Worm (Caenorhabditis elegans) whole organism, L1 larva: ENCODE data around the gene F02H6.6.

Experiments
- C16A3.4 ChIP-seq: fragments of 150-350 bp; optimal IDR thresholded peaks from 2 replicates; lab custom pipeline; 2014; ENCODE audit warnings: missing biosample characterization, missing genetic modification characterization
- C34B4.2 ChIP-seq: sonication (generic microtip); optimal IDR thresholded peaks from 2 replicates; lab custom pipeline; 2017; ENCODE audit warnings: mild to moderate bottlenecking, missing genetic modification characterization, missing compliant biosample characterization
- aha-1 ChIP-seq: fragments of 150-350 bp; optimal IDR thresholded peaks from 2 replicates; lab custom pipeline; 2014; ENCODE audit warnings: missing biosample characterization, missing genetic modification characterization
- blmp-1 ChIP-seq: fragments of 150-350 bp; optimal IDR thresholded peaks from 2 replicates; lab custom pipeline; 2014; ENCODE audit warnings: missing biosample characterization, missing genetic modification characterization
- ceh-63 ChIP-seq: fragments of 200-800 bp; sonication (Bioruptor generic); optimal IDR thresholded peaks from 2 replicates; lab custom pipeline; 2018; ENCODE audit warnings: mild to moderate bottlenecking, missing genetic modification characterization, missing compliant biosample characterization
- ceh-82 ChIP-seq, 3 experiments: fragments of 150-350 bp in 1 of 3; sonication (generic microtip) in 2 of 3; optimal IDR thresholded peaks; 2 replicates each; lab custom pipeline; 2014 to 2017; ENCODE audit warnings: missing biosample characterization in 3 of 3, missing genetic modification characterization in 3 of 3
- ceh-90 ChIP-seq: sonication (generic microtip); optimal IDR thresholded peaks from 2 replicates; lab custom pipeline; 2016; ENCODE audit warnings: missing genetic modification characterization, missing compliant biosample characterization
- dpl-1 ChIP-seq, 3 experiments: fragments of 150-350 bp in 2 of 3; sonication (generic microtip) in 1 of 3; optimal IDR thresholded peaks; 2 replicates each; lab custom pipeline; 2014 to 2017; ENCODE audit warnings: missing biosample characterization in 3 of 3, missing genetic modification characterization in 3 of 3, missing genetic modification reagents in 3 of 3
- efl-1 ChIP-seq, 4 experiments: fragments of 150-350 bp; optimal IDR thresholded peaks in 3 of 4; peaks in 1 of 4; 1 replicate in 1 of 4; 2 replicates in 3 of 4; lab custom pipeline; 2014; ENCODE audit warnings: missing biosample characterization in 2 of 4, missing genetic modification characterization in 2 of 4, missing genetic modification reagents in 2 of 4
- egl-27 ChIP-seq, 2 experiments: fragments of 150-350 bp in 1 of 2; sonication (generic microtip); optimal IDR thresholded peaks; 3 replicates each; lab custom pipeline; 2017 to 2018; ENCODE audit warnings: missing biosample characterization in 2 of 2, missing genetic modification characterization in 2 of 2, missing genetic modification reagents in 2 of 2
- fkh-10 ChIP-seq: sonication (generic microtip); optimal IDR thresholded peaks from 2 replicates; lab custom pipeline; 2017; ENCODE audit warnings: missing biosample characterization, missing genetic modification reagents, missing genetic modification characterization
- fkh-8 ChIP-seq: sonication (generic microtip); optimal IDR thresholded peaks from 2 replicates; lab custom pipeline; 2016; ENCODE audit warnings: mild to moderate bottlenecking, missing genetic modification characterization, missing compliant biosample characterization
- fos-1 ChIP-seq: fragments of 150-350 bp; optimal IDR thresholded peaks from 2 replicates; lab custom pipeline; 2014; ENCODE audit warnings: missing biosample characterization, missing genetic modification characterization
- grh-1 ChIP-seq: fragments of 200-800 bp; sonication (Bioruptor generic); IDR thresholded peaks from 2 replicates; pipeline ENCODE4 v1.3.6; 2022; ENCODE audit warnings: missing genetic modification reagents, missing genetic modification characterization, missing compliant biosample characterization
- isw-1 ChIP-seq: fragments of 200-800 bp; sonication (Bioruptor generic); IDR thresholded peaks from 2 replicates; pipeline ENCODE4 v1.3.6; 2022; ENCODE audit warnings: missing genetic modification characterization, missing compliant biosample characterization
- lin-15B ChIP-seq: fragments of 150-350 bp; sonication (generic microtip); optimal IDR thresholded peaks from 3 replicates; lab custom pipeline; 2014; ENCODE audit warnings: missing biosample characterization, missing genetic modification characterization
- lin-39 ChIP-seq: fragments of 150-350 bp; optimal IDR thresholded peaks from 2 replicates; lab custom pipeline; 2014; ENCODE audit warnings: missing biosample characterization, missing genetic modification reagents, missing genetic modification characterization
- lir-3 ChIP-seq: sonication (generic microtip); optimal IDR thresholded peaks from 2 replicates; lab custom pipeline; 2016; ENCODE audit warnings: mild to moderate bottlenecking, missing genetic modification characterization, moderate library complexity, missing compliant biosample characterization; ENCODE audit not compliant: poor library complexity
- mab-9 ChIP-seq: fragments of 200-800 bp; sonication (Bioruptor generic); IDR thresholded peaks from 2 replicates; pipeline ENCODE4 v1.3.6; 2022; ENCODE audit warnings: missing genetic modification reagents, missing genetic modification characterization, missing compliant biosample characterization
- mef-2 ChIP-seq: fragments of 150-350 bp; optimal IDR thresholded peaks from 2 replicates; lab custom pipeline; 2014; ENCODE audit warnings: missing biosample characterization, missing genetic modification characterization
- mep-1 ChIP-seq: fragments of 150-350 bp; optimal IDR thresholded peaks from 2 replicates; lab custom pipeline; 2014; ENCODE audit warnings: missing biosample characterization, missing genetic modification characterization
- nhr-11 ChIP-seq: fragments of 150-350 bp; optimal IDR thresholded peaks from 2 replicates; lab custom pipeline; 2014; ENCODE audit warnings: missing biosample characterization, missing genetic modification characterization
- nhr-12 ChIP-seq: sonication (generic microtip); optimal IDR thresholded peaks from 2 replicates; lab custom pipeline; 2017; ENCODE audit warnings: missing biosample characterization, missing genetic modification characterization
- nhr-19 ChIP-seq: fragments of 200-800 bp; sonication (Bioruptor generic); conservative IDR thresholded peaks from 2 replicates; pipeline ENCODE4 v1.3.6; 2022; ENCODE audit warnings: missing genetic modification characterization, missing compliant biosample characterization
- nhr-28 ChIP-seq: fragments of 150-350 bp; optimal IDR thresholded peaks from 2 replicates; lab custom pipeline; 2014; ENCODE audit warnings: missing biosample characterization, missing genetic modification characterization
- nhr-47 ChIP-seq: sonication (generic microtip); optimal IDR thresholded peaks from 2 replicates; lab custom pipeline; 2016; ENCODE audit warnings: mild to moderate bottlenecking, missing genetic modification characterization, moderate library complexity, missing compliant biosample characterization
- nhr-71 ChIP-seq: sonication (generic microtip); optimal IDR thresholded peaks from 2 replicates; lab custom pipeline; 2016; ENCODE audit warnings: mild to moderate bottlenecking, missing genetic modification characterization, moderate library complexity, missing compliant biosample characterization
- nhr-85 ChIP-seq: sonication (generic microtip); peaks from one replicate; lab custom pipeline; 2016; ENCODE audit warnings: missing genetic modification characterization, inconsistent platforms, missing compliant biosample characterization
- nhr-90 ChIP-seq: sonication (generic microtip); optimal IDR thresholded peaks from 2 replicates; lab custom pipeline; 2016; ENCODE audit warnings: mild to moderate bottlenecking, missing genetic modification characterization, missing compliant biosample characterization; ENCODE audit not compliant: poor library complexity
- skn-1 ChIP-seq: fragments of 150-350 bp; optimal IDR thresholded peaks from 2 replicates; lab custom pipeline; 2014; ENCODE audit warnings: missing biosample characterization, missing genetic modification characterization
- snu-23 ChIP-seq: sonication (generic microtip); optimal IDR thresholded peaks from 2 replicates; lab custom pipeline; 2016; ENCODE audit warnings: missing genetic modification characterization, missing compliant biosample characterization
- sox-4 ChIP-seq: sonication (generic microtip); optimal IDR thresholded peaks from 2 replicates; lab custom pipeline; 2016; ENCODE audit warnings: missing genetic modification characterization, missing compliant biosample characterization
- sup-37 ChIP-seq: fragments of 200-800 bp; sonication (Bioruptor generic); optimal IDR thresholded peaks from 2 replicates; lab custom pipeline; 2018; ENCODE audit warnings: mild to moderate bottlenecking, missing genetic modification characterization, missing compliant biosample characterization
- swsn-7 ChIP-seq: sonication (generic microtip); optimal IDR thresholded peaks from 2 replicates; lab custom pipeline; 2016; ENCODE audit warnings: missing genetic modification characterization, missing compliant biosample characterization
- tbx-2 ChIP-seq: sonication (generic microtip); optimal IDR thresholded peaks from 2 replicates; lab custom pipeline; 2016; ENCODE audit warnings: missing genetic modification characterization, missing compliant biosample characterization
- tlp-1 ChIP-seq: fragments of 150-350 bp; optimal IDR thresholded peaks from 2 replicates; lab custom pipeline; 2014; ENCODE audit warnings: missing biosample characterization, missing genetic modification characterization
- unc-130 ChIP-seq: fragments of 150-350 bp; optimal IDR thresholded peaks from 2 replicates; lab custom pipeline; 2017; ENCODE audit warnings: missing biosample characterization, missing genetic modification characterization, inconsistent platforms
- unc-86 ChIP-seq: sonication (generic microtip); optimal IDR thresholded peaks from 2 replicates; lab custom pipeline; 2016; ENCODE audit warnings: missing genetic modification characterization, missing compliant biosample characterization

F02H6.6 gene

DNA sequence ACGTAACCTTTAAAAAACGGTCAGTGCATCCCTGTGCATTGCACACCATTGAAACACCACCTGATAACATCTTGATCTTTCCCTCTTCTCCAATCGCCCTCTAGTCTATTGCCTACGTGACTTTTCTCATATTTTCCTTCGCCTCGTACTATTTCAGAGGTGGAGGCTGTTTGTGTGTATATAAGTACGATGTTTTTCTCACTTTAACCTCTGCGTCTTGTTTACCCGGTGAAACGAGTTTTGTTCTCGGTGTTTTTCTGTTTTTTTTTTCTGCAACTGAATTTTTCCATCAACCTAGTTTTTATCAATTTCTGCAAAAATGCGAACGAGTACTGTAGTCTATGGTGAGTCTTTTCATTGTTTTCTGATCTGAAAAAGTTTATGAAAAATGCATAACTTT lies 11.0 kb downstream of the F02H6.6 start, which contains the start of gene sqrd-1 (continued):
- TF ChIP-seq lir-3 (tag; lab: Kevin White, UChicago) (no peak), nhr-47 (tag; lab: Kevin White, UChicago) (no peak), fkh-8 (tag; lab: Kevin White, UChicago) (no peak), nhr-90 (peak; percentile 9), swsn-7 (tag; lab: Kevin White, UChicago) (no peak), ceh-90 (tag; lab: Kevin White, UChicago) (no peak), nhr-85 (tag; lab: Kevin White, UChicago) (peak; percentile 82), ceh-63 (no peak), sup-37 (GFP tag; lab: Kevin White, UChicago) (no peak), lin-15B (tag; lab: Kevin White, UChicago) (no peak), tlp-1 (tag; lab: Kevin White, UChicago) (no peak), fos-1 (tag; lab: Kevin White, UChicago) (no peak), aha-1 (peak; percentile 99), nhr-19 (GFP tag; lab: Robert Waterston, UW) (peak; percentile 42; the same call in 1 of the 2 replicates), C34B4.2 (tag; lab: Kevin White, UChicago) (no peak), nhr-28 (tag; lab: Kevin White, UChicago) (no peak), lin-39 (no peak), mab-9 (GFP tag; lab: Robert Waterston, UW) (no peak), C16A3.4 (no peak)

DNA sequence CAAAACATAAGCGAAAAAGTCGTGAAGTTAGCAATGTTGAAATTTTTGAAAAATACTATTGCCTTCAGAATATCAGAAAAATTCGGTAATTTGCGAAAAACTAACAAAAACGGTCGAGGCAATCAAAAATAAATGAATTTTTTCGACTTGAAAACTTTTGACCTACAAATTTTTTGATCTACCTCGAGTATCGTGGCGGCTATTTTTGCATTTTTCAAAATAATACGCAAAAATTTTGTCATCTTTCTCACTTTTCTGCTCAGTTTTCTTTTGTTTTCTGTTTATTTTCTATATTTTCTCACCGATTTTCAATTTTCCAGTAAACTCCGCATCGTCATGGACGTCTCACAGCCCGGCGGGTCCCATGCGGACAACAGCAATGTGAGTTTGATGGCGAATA lies 14.9 kb downstream of the F02H6.6 start:
- TF ChIP-seq unc-130 (tag; lab: Kevin White, UChicago) (no peak), swsn-7 (tag; lab: Kevin White, UChicago) (no peak), efl-1 (optimal IDR thresholded peaks at IDR 0.05; lab: Kevin White, UChicago) (no peak), efl-1 (GFP tag; optimal IDR thresholded peaks at IDR 0.05 in 1 of 2; lab: Kevin White, UChicago) (no peak), sox-4 (tag; lab: Kevin White, UChicago) (no peak)

DNA sequence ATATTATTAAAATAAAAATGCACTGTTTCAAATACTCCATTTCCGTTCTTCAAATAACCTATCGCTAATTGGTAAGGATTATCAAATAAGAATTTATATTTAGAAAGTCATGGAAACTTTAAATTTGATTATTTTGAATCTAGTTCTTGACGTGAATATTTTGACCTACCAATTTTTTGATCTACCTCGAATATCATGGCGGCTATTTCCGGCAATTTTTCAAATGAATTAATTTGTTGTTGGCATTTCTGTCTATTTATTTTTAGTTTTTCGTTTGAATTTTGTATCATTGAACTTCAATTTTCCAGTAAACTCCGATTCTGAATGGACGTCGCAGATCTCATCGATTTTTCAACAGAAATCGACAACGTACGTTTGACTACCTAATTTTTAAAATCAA lies 27.5 kb downstream of the F02H6.6 start, which contains the start of gene F02H6.3:
TSS of gene F02H6.3 (plus strand) at position 266 of the 400 bp plus-strand sequence.
- no peak for TF ChIP-seq grh-1
- no peak for TF ChIP-seq nhr-11 (tag; lab: Kevin White, UChicago)
- TF ChIP-seq dpl-1 (GFP tag; optimal IDR thresholded peaks at IDR 0.05; lab: Kevin White, UChicago): no peak
- TF ChIP-seq egl-27 (tag; optimal IDR thresholded peaks at IDR 0.05; lab: Kevin White, UChicago): no peak
- no peak for TF ChIP-seq mep-1 (tag; lab: Kevin White, UChicago)
- TF ChIP-seq ceh-90 (tag; lab: Kevin White, UChicago): no peak
- no peak for TF ChIP-seq unc-86 (tag; lab: Kevin White, UChicago)
- TF ChIP-seq snu-23 (GFP tag; lab: Kevin White, UChicago): no peak
- TF ChIP-seq isw-1 (GFP tag; lab: Robert Waterston, UW): no peak
- TF ChIP-seq nhr-12: no peak
- no peak for TF ChIP-seq blmp-1 (tag; lab: Kevin White, UChicago)
- no peak for TF ChIP-seq swsn-7 (tag; lab: Kevin White, UChicago)
- no peak for TF ChIP-seq skn-1 (tag; lab: Kevin White, UChicago)
- no peak for TF ChIP-seq fkh-8 (tag; lab: Kevin White, UChicago)
- no peak for TF ChIP-seq tbx-2 (tag; lab: Kevin White, UChicago)
- no peak for TF ChIP-seq fkh-10 (GFP tag; lab: Kevin White, UChicago)
- TF ChIP-seq C34B4.2 (tag; lab: Kevin White, UChicago): no peak
- TF ChIP-seq ceh-82 (tag; optimal IDR thresholded peaks at IDR 0.05; lab: Kevin White, UChicago): no peak
- no peak for TF ChIP-seq nhr-71 (tag; lab: Kevin White, UChicago)
- TF ChIP-seq mef-2 (tag; lab: Kevin White, UChicago): no peak
